Worm (Caenorhabditis elegans) whole organism, L1 larva: ENCODE data around the gene col-185.
A peak's percentile ranks its signal among the peaks of the same experiment; 100 is the strongest.

Experiments used
- C16A3.4 ChIP-seq: fragments of 150-350 bp; optimal IDR thresholded peaks from 2 replicates; lab custom pipeline; 2014; ENCODE audit warnings: missing biosample characterization, missing genetic modification characterization
- F16B12.6 ChIP-seq: fragments of 150-350 bp; optimal IDR thresholded peaks from 2 replicates; lab custom pipeline; 2014; ENCODE audit warnings: missing biosample characterization, missing genetic modification characterization
- alr-1 ChIP-seq: fragments of 200-800 bp; sonication (Bioruptor generic); optimal IDR thresholded peaks from 2 replicates; lab custom pipeline; 2018; ENCODE audit warnings: borderline replicate concordance, mild to moderate bottlenecking, missing genetic modification characterization, missing compliant biosample characterization
- ama-1 ChIP-seq: fragments of 150-350 bp; optimal IDR thresholded peaks from 2 replicates; lab custom pipeline; 2014
- blmp-1 ChIP-seq: fragments of 150-350 bp; optimal IDR thresholded peaks from 2 replicates; lab custom pipeline; 2014; ENCODE audit warnings: missing biosample characterization, missing genetic modification characterization
- ceh-82 ChIP-seq, 3 experiments: fragments of 150-350 bp in 1 of 3; sonication (generic microtip) in 2 of 3; optimal IDR thresholded peaks; 2 replicates each; lab custom pipeline; 2014 to 2017; ENCODE audit warnings: missing biosample characterization in 3 of 3, missing genetic modification characterization in 3 of 3
- ceh-88 ChIP-seq: fragments of 200-800 bp; sonication (Bioruptor generic); IDR thresholded peaks from 2 replicates; pipeline ENCODE4 v1.3.6; 2022; ENCODE audit warnings: missing genetic modification characterization, missing compliant biosample characterization
- ceh-90 ChIP-seq: sonication (generic microtip); optimal IDR thresholded peaks from 2 replicates; lab custom pipeline; 2016; ENCODE audit warnings: missing genetic modification characterization, missing compliant biosample characterization
- dpl-1 ChIP-seq, 3 experiments: fragments of 150-350 bp in 2 of 3; sonication (generic microtip) in 1 of 3; optimal IDR thresholded peaks; 2 replicates each; lab custom pipeline; 2014 to 2017; ENCODE audit warnings: missing biosample characterization in 3 of 3, missing genetic modification characterization in 3 of 3, missing genetic modification reagents in 3 of 3
- dsc-1 ChIP-seq: sonication (generic microtip); optimal IDR thresholded peaks from 2 replicates; lab custom pipeline; 2016; ENCODE audit warnings: mild to moderate bottlenecking, missing genetic modification characterization, missing compliant biosample characterization
- efl-1 ChIP-seq, 4 experiments: fragments of 150-350 bp; optimal IDR thresholded peaks in 3 of 4; peaks in 1 of 4; 1 replicate in 1 of 4; 2 replicates in 3 of 4; lab custom pipeline; 2014; ENCODE audit warnings: missing biosample characterization in 2 of 4, missing genetic modification characterization in 2 of 4, missing genetic modification reagents in 2 of 4
- egl-27 ChIP-seq, 2 experiments: fragments of 150-350 bp in 1 of 2; sonication (generic microtip); optimal IDR thresholded peaks; 3 replicates each; lab custom pipeline; 2017 to 2018; ENCODE audit warnings: missing biosample characterization in 2 of 2, missing genetic modification characterization in 2 of 2, missing genetic modification reagents in 2 of 2
- elt-2 ChIP-seq: sonication (generic microtip); optimal IDR thresholded peaks from 2 replicates; lab custom pipeline; 2016; ENCODE audit warnings: missing genetic modification characterization, mild to moderate bottlenecking, inconsistent platforms, missing compliant biosample characterization, missing genetic modification reagents
- fkh-8 ChIP-seq: sonication (generic microtip); optimal IDR thresholded peaks from 2 replicates; lab custom pipeline; 2016; ENCODE audit warnings: mild to moderate bottlenecking, missing genetic modification characterization, missing compliant biosample characterization
- fos-1 ChIP-seq: fragments of 150-350 bp; optimal IDR thresholded peaks from 2 replicates; lab custom pipeline; 2014; ENCODE audit warnings: missing biosample characterization, missing genetic modification characterization
- grh-1 ChIP-seq: fragments of 200-800 bp; sonication (Bioruptor generic); IDR thresholded peaks from 2 replicates; pipeline ENCODE4 v1.3.6; 2022; ENCODE audit warnings: missing genetic modification reagents, missing genetic modification characterization, missing compliant biosample characterization
- isw-1 ChIP-seq: fragments of 200-800 bp; sonication (Bioruptor generic); IDR thresholded peaks from 2 replicates; pipeline ENCODE4 v1.3.6; 2022; ENCODE audit warnings: missing genetic modification characterization, missing compliant biosample characterization
- jun-1 ChIP-seq: fragments of 150-350 bp; optimal IDR thresholded peaks from 2 replicates; lab custom pipeline; 2014; ENCODE audit warnings: missing biosample characterization, missing genetic modification reagents, missing genetic modification characterization
- lin-13 ChIP-seq: fragments of 150-350 bp; optimal IDR thresholded peaks from 2 replicates; lab custom pipeline; 2014; ENCODE audit warnings: missing biosample characterization, missing genetic modification reagents, missing genetic modification characterization
- lin-14 ChIP-seq: fragments of 200-800 bp; sonication (Bioruptor generic); optimal IDR thresholded peaks from 2 replicates; lab custom pipeline; 2018; ENCODE audit warnings: mild to moderate bottlenecking, missing genetic modification characterization, moderate library complexity, missing compliant biosample characterization
- lin-15B ChIP-seq: fragments of 150-350 bp; sonication (generic microtip); optimal IDR thresholded peaks from 3 replicates; lab custom pipeline; 2014; ENCODE audit warnings: missing biosample characterization, missing genetic modification characterization
- lsy-2 ChIP-seq, 2 experiments: fragments of 150-350 bp; optimal IDR thresholded peaks; 2 replicates each; lab custom pipeline; 2014; ENCODE audit warnings: missing biosample characterization in 2 of 2, missing genetic modification characterization in 2 of 2
- mab-9 ChIP-seq: fragments of 200-800 bp; sonication (Bioruptor generic); IDR thresholded peaks from 2 replicates; pipeline ENCODE4 v1.3.6; 2022; ENCODE audit warnings: missing genetic modification reagents, missing genetic modification characterization, missing compliant biosample characterization
- mep-1 ChIP-seq: fragments of 150-350 bp; optimal IDR thresholded peaks from 2 replicates; lab custom pipeline; 2014; ENCODE audit warnings: missing biosample characterization, missing genetic modification characterization
- nhr-11 ChIP-seq: fragments of 150-350 bp; optimal IDR thresholded peaks from 2 replicates; lab custom pipeline; 2014; ENCODE audit warnings: missing biosample characterization, missing genetic modification characterization
- nhr-12 ChIP-seq: sonication (generic microtip); optimal IDR thresholded peaks from 2 replicates; lab custom pipeline; 2017; ENCODE audit warnings: missing biosample characterization, missing genetic modification characterization
- nhr-20 ChIP-seq: sonication (generic microtip); optimal IDR thresholded peaks from 2 replicates; lab custom pipeline; 2016; ENCODE audit warnings: mild to moderate bottlenecking, missing genetic modification characterization, missing compliant biosample characterization
- nhr-47 ChIP-seq: sonication (generic microtip); optimal IDR thresholded peaks from 2 replicates; lab custom pipeline; 2016; ENCODE audit warnings: mild to moderate bottlenecking, missing genetic modification characterization, moderate library complexity, missing compliant biosample characterization
- nhr-71 ChIP-seq: sonication (generic microtip); optimal IDR thresholded peaks from 2 replicates; lab custom pipeline; 2016; ENCODE audit warnings: mild to moderate bottlenecking, missing genetic modification characterization, moderate library complexity, missing compliant biosample characterization
- nhr-77 ChIP-seq: fragments of 150-350 bp; optimal IDR thresholded peaks from 2 replicates; lab custom pipeline; 2014; ENCODE audit warnings: missing biosample characterization, missing genetic modification characterization
- nhr-85 ChIP-seq: sonication (generic microtip); peaks from one replicate; lab custom pipeline; 2016; ENCODE audit warnings: missing genetic modification characterization, inconsistent platforms, missing compliant biosample characterization
- nhr-90 ChIP-seq: sonication (generic microtip); optimal IDR thresholded peaks from 2 replicates; lab custom pipeline; 2016; ENCODE audit warnings: mild to moderate bottlenecking, missing genetic modification characterization, missing compliant biosample characterization; ENCODE audit not compliant: poor library complexity
- pax-3 ChIP-seq: fragments of 200-800 bp; sonication (Bioruptor generic); optimal IDR thresholded peaks from 2 replicates; lab custom pipeline; 2018; ENCODE audit warnings: mild to moderate bottlenecking, missing genetic modification characterization, moderate library complexity, missing compliant biosample characterization
- pqm-1 ChIP-seq: sonication (generic microtip); optimal IDR thresholded peaks from 3 replicates; lab custom pipeline; 2017; ENCODE audit warnings: missing biosample characterization, missing genetic modification characterization
- rnt-1 ChIP-seq: sonication (generic microtip); optimal IDR thresholded peaks from 2 replicates; lab custom pipeline; 2016; ENCODE audit warnings: mild to moderate bottlenecking, missing genetic modification characterization, moderate library complexity, missing compliant biosample characterization
- skn-1 ChIP-seq: fragments of 150-350 bp; optimal IDR thresholded peaks from 2 replicates; lab custom pipeline; 2014; ENCODE audit warnings: missing biosample characterization, missing genetic modification characterization
- snpc-4 ChIP-seq: fragments of 150-350 bp; optimal IDR thresholded peaks from 2 replicates; lab custom pipeline; 2014; ENCODE audit warnings: missing biosample characterization, missing genetic modification characterization
- snu-23 ChIP-seq: sonication (generic microtip); optimal IDR thresholded peaks from 2 replicates; lab custom pipeline; 2016; ENCODE audit warnings: missing genetic modification characterization, missing compliant biosample characterization
- sox-4 ChIP-seq: sonication (generic microtip); optimal IDR thresholded peaks from 2 replicates; lab custom pipeline; 2016; ENCODE audit warnings: missing genetic modification characterization, missing compliant biosample characterization
- sup-37 ChIP-seq: fragments of 200-800 bp; sonication (Bioruptor generic); optimal IDR thresholded peaks from 2 replicates; lab custom pipeline; 2018; ENCODE audit warnings: mild to moderate bottlenecking, missing genetic modification characterization, missing compliant biosample characterization
- tbx-2 ChIP-seq: sonication (generic microtip); optimal IDR thresholded peaks from 2 replicates; lab custom pipeline; 2016; ENCODE audit warnings: missing genetic modification characterization, missing compliant biosample characterization
- unc-130 ChIP-seq: fragments of 150-350 bp; optimal IDR thresholded peaks from 2 replicates; lab custom pipeline; 2017; ENCODE audit warnings: missing biosample characterization, missing genetic modification characterization, inconsistent platforms
- unc-86 ChIP-seq: sonication (generic microtip); optimal IDR thresholded peaks from 2 replicates; lab custom pipeline; 2016; ENCODE audit warnings: missing genetic modification characterization, missing compliant biosample characterization
- unc-98 ChIP-seq: fragments of 200-800 bp; sonication (Bioruptor generic); IDR thresholded peaks from 2 replicates; pipeline ENCODE4 v1.3.6; 2022; ENCODE audit warnings: missing genetic modification characterization, missing compliant biosample characterization
- xbp-1 ChIP-seq: sonication (generic microtip); optimal IDR thresholded peaks from 2 replicates; lab custom pipeline; 2016; ENCODE audit warnings: missing genetic modification characterization, missing compliant biosample characterization
- zip-4 ChIP-seq: fragments of 200-800 bp; sonication (Bioruptor generic); optimal IDR thresholded peaks from 2 replicates; lab custom pipeline; 2018; ENCODE audit warnings: mild to moderate bottlenecking, missing genetic modification characterization, moderate library complexity, missing compliant biosample characterization
- ztf-11 ChIP-seq, 2 experiments: sonication (generic microtip); optimal IDR thresholded peaks; 2 replicates each; lab custom pipeline; 2016 to 2017; ENCODE audit warnings: missing genetic modification characterization in 2 of 2, missing biosample characterization in 1 of 2, missing compliant biosample characterization in 1 of 2
- ztf-4 ChIP-seq: fragments of 150-350 bp; optimal IDR thresholded peaks from 2 replicates; lab custom pipeline; 2014; ENCODE audit warnings: missing biosample characterization, missing genetic modification characterization

The col-185 gene

DNA sequence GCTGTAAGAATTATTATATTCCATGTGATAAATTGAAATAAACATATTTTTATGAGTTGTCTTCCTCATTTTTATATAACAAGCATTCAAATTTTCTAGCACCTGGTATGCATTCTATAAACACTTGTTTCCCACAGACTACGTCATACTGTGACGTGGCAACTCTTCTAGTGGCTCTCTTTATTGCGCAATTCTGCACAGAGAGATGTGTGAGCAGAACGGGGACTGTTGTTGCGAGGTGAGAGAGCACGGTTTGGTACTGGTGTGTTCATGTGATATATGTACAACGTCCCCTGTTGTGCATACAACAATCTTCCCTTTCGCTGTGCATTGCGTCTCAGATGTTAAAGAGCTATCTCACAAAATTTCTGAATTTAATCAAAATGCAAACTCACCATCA is 14.2 kb upstream of the col-185 start:
- TF ChIP-seq dpl-1 (GFP tag; optimal IDR thresholded peaks at IDR 0.05; lab: Kevin White, UChicago) (no peak), sup-37 (GFP tag; lab: Kevin White, UChicago) (no peak), dsc-1 (tag; lab: Kevin White, UChicago) (no peak), ama-1 (lab: Kevin White, UChicago) (no peak), unc-98 (GFP tag; lab: Robert Waterston, UW) (no peak), unc-86 (tag; lab: Kevin White, UChicago) (no peak), nhr-77 (tag; lab: Kevin White, UChicago) (no peak), mab-9 (GFP tag; lab: Robert Waterston, UW) (no peak), sox-4 (tag; lab: Kevin White, UChicago) (no peak)

DNA sequence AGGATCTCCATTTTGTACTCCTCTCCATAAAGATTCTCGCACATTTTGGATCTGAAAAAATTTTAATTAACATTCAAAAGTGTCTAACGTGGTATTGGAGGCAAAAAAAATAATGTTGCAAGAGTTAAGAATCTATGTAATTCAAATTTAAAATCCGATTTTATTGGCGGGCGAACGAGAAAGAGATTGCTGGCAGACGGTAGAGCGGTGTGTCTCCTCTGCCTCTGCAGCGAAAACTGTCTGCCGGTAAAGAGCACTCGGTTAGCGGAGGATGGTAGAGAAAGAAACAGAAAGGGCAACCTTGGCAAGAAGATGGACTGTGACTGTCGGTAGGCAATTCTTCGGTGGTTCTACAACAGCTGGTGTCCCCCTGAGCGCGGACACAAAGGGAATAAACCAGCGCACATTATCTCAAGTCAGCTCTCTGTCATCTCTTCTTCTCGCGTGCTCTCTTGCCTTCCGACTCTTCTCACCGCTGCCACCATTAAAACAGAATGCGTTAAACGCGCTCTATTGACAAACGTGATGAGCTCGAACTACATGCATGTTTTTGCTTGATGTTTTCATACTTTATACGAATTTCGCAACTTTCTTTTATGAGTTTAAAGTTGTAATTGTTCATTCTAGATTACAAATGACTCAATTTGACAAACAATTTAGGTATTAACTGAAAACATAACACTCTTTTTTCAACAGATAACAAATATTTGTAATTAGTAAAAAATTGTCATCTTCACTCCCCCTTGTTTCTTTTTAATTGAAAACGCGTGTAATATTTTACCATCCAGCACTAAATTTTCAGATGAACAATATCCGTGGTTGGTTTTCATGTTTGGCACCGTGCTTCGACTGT is 8.2 kb upstream of the col-185 start, which contains the start of the genes cdk-4 and F18H3.1:
Gene cdk-4 (minus strand): TSS at position 51 of the 853 bp plus-strand sequence.
Gene F18H3.1 (plus strand): TSS at position 803 of the 853 bp plus-strand sequence.
- peak; percentile 17 for TF ChIP-seq dsc-1 (tag; lab: Kevin White, UChicago)
- TF ChIP-seq nhr-11 (tag; lab: Kevin White, UChicago), result no peak
- TF ChIP-seq rnt-1 (tag; lab: Kevin White, UChicago), result peak; percentile 30
- TF ChIP-seq egl-27 (tag; optimal IDR thresholded peaks at IDR 0.05; lab: Kevin White, UChicago), result peak in 1 of 2 experiments; percentile 48
- no peak for TF ChIP-seq ceh-90 (tag; lab: Kevin White, UChicago)
- TF ChIP-seq ztf-11 (tag; optimal IDR thresholded peaks at IDR 0.05; lab: Kevin White, UChicago), result peak in 1 of 2 experiments; percentile 41
- TF ChIP-seq ztf-4 (tag; lab: Kevin White, UChicago), result no peak
- peak; percentile 34 for TF ChIP-seq lin-13 (GFP tag; lab: Kevin White, UChicago)
- no peak for TF ChIP-seq ceh-88 (GFP tag; lab: Robert Waterston, UW)
- TF ChIP-seq snpc-4 (tag; lab: Kevin White, UChicago), result peak; percentile 14
- TF ChIP-seq xbp-1, result peak; percentile 31
- TF ChIP-seq nhr-85 (tag; lab: Kevin White, UChicago), result peak; percentile 79
- TF ChIP-seq mep-1 (tag; lab: Kevin White, UChicago), result peak; percentile 34
- peak; percentile 45 for TF ChIP-seq snu-23 (GFP tag; lab: Kevin White, UChicago)
- TF ChIP-seq alr-1 (tag; lab: Kevin White, UChicago), result no peak
- TF ChIP-seq lsy-2 (tag; optimal IDR thresholded peaks at IDR 0.05; lab: Kevin White, UChicago), result peak in 1 of 2 experiments; percentile 61
- TF ChIP-seq nhr-20 (tag; lab: Kevin White, UChicago), result peak; percentile 26
- TF ChIP-seq lin-14 (GFP tag; lab: Kevin White, UChicago), result peak; percentile 86
- peak; percentile 36 for TF ChIP-seq tbx-2 (tag; lab: Kevin White, UChicago)
- TF ChIP-seq jun-1 (tag; lab: Kevin White, UChicago), result peak; percentile 38
- TF ChIP-seq fkh-8 (tag; lab: Kevin White, UChicago), result peak; percentile 34
- TF ChIP-seq ceh-82 (tag; optimal IDR thresholded peaks at IDR 0.05; lab: Kevin White, UChicago), result peak in 1 of 3 experiments; percentile 52
- TF ChIP-seq pqm-1, result no peak
- no peak for TF ChIP-seq fos-1
- TF ChIP-seq unc-86 (tag; lab: Kevin White, UChicago), result peak; percentile 5
- TF ChIP-seq efl-1 (optimal IDR thresholded peaks at IDR 0.05; lab: Kevin White, UChicago), result no peak
- peak in 1 of 2 experiments; percentile 33 for TF ChIP-seq efl-1 (GFP tag; optimal IDR thresholded peaks at IDR 0.05 in 1 of 2; lab: Kevin White, UChicago)
- peak; percentile 2; the same call in 1 of the 2 replicates for TF ChIP-seq isw-1
- peak; percentile 14 for TF ChIP-seq lin-15B (tag; lab: Kevin White, UChicago)
- no peak for TF ChIP-seq unc-130 (tag; lab: Kevin White, UChicago)
- peak; percentile 11 for TF ChIP-seq nhr-77 (tag; lab: Kevin White, UChicago)
- peak; percentile 9 for TF ChIP-seq nhr-90 (tag; lab: Kevin White, UChicago)
- peak; percentile 5 for TF ChIP-seq elt-2
- TF ChIP-seq F16B12.6 (tag; lab: Kevin White, UChicago), result no peak
- peak; percentile 51 for TF ChIP-seq skn-1
- TF ChIP-seq pax-3 (tag; lab: Kevin White, UChicago), result no peak
- peak; percentile 44 for TF ChIP-seq nhr-71 (tag; lab: Kevin White, UChicago)
- TF ChIP-seq blmp-1 (tag; lab: Kevin White, UChicago), result peak; percentile 10
- peak; percentile 21 for TF ChIP-seq C16A3.4 (tag; lab: Kevin White, UChicago)
- TF ChIP-seq grh-1 (GFP tag; lab: Robert Waterston, UW), result peak; percentile 39; the same call in 1 of the 2 replicates
- TF ChIP-seq nhr-47 (tag; lab: Kevin White, UChicago), result peak; percentile 30
- no peak for TF ChIP-seq nhr-12 (tag; lab: Kevin White, UChicago)
- peak in 1 of 3 experiments; percentile 9 for TF ChIP-seq dpl-1 (GFP tag; optimal IDR thresholded peaks at IDR 0.05; lab: Kevin White, UChicago)
- no peak for TF ChIP-seq zip-4 (GFP tag; lab: Kevin White, UChicago)
